Worm (Caenorhabditis elegans) whole organism, young adult: ENCODE measurements around the gene srj-10.

Experiments
- B0035.1 ChIP-seq: sonication (generic microtip); optimal IDR thresholded peaks from 2 replicates; lab custom pipeline; 2016; ENCODE audit warnings: missing genetic modification characterization, mild to moderate bottlenecking, missing compliant biosample characterization, missing genotype, missing genetic modification reagents
- aptf-3 ChIP-seq: fragments of 200-800 bp; sonication (Bioruptor generic); IDR thresholded peaks from 2 replicates; pipeline ENCODE4 v1.3.6; 2022; ENCODE audit warnings: missing genetic modification characterization, missing compliant biosample characterization

- TF ChIP-seq aptf-3 (GFP tag; lab: Robert Waterston, UW): no peak
- no peak for TF ChIP-seq B0035.1
Measured at ce11 chrV:16058872-16059271, 14.9 kb downstream of the srj-10 start, which contains the start of gene F14H3.6.
